Fruit fly (Drosophila melanogaster): ENCODE measurements around the gene osp.

osp gene

dm6 chr2L:14685637-14686232 is 3.4 kb downstream of the osp start:
- no peak for TF ChIP-seq CG17801 (GFP tag; optimal IDR thresholded peaks at IDR 0.05; ENCODE audit: partially characterized antibody)

- no peak for TF ChIP-seq CG17801 (GFP tag; optimal IDR thresholded peaks at IDR 0.05; ENCODE audit: partially characterized antibody)
These were observed 4.2 kb downstream of the osp start for dm6 chr2L:14684966-14685365.

DNA sequence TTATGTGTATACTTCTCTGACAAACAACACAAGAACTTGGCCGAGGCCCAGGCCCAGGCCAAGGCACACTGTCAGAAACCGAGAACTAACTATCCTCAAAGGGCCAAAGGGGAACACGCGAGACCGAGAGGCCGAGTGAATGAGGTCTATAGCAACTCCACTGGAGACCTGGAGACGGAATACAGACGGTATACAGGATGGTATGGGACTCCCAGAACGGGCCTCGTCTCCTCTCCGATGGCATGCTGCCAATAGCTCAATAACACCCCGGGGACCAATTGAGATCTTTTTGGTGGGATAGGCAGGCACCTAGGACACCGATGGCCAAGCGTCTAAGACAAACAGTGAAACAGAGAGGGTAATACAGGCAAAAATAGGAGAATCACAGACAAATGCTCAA is 5.5 kb downstream of the osp start:
- TF ChIP-seq CG17801 (GFP tag; optimal IDR thresholded peaks at IDR 0.05; ENCODE audit: partially characterized antibody): no peak

- TF ChIP-seq CG17801 (GFP tag; optimal IDR thresholded peaks at IDR 0.05; ENCODE audit: partially characterized antibody): no peak
These were observed 6.7 kb downstream of the osp start for dm6 chr2L:14682325-14682884.

dm6 chr2L:14680371-14680899 is 8.7 kb downstream of the osp start:
- TF ChIP-seq CG17801 (GFP tag; optimal IDR thresholded peaks at IDR 0.05; ENCODE audit: partially characterized antibody): no peak

DNA sequence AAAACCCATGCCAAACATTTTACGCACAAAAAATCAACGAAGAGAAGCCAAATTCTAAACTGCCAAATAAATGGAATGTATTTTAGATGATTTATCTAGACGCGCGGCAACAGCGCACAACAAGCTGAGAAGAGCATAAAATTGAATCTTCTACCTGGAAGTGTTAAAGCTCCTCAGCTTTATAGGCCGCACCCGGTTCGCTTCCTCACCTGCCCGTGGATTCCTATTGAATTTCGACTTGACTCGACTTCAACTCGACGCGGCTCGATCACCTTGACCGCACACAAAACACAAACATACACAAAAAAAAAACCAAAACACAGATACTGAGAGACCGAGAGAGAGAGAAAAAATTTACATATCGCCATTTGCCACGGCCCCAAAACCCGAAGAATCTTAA is 9.5 kb downstream of the osp start:
- no peak for TF ChIP-seq CG17801 (GFP tag; optimal IDR thresholded peaks at IDR 0.05; ENCODE audit: partially characterized antibody)

DNA sequence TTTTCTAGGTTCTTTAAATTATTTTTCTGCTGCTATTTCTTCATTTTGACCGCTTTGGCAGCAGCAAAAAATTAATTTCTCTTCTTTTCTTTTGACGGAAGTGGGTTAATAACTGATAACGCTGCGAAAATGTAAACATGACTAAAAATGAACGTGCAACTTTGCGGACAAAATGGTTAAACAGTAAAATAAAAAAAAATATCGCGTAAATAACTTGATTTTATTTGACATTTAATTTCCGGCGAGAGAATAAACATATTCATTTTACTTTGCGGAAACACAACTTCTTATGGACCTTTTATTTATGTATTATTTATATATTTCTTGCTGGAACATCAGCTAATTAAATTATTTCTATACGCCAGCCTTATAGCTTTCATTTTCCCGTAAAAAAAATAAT is 12.4 kb downstream of the osp start:
- no peak for TF ChIP-seq CG17801 (GFP tag; optimal IDR thresholded peaks at IDR 0.05; ENCODE audit: partially characterized antibody)

dm6 chr2L:14674606-14675100 is 14.5 kb downstream of the osp start:
- no peak for TF ChIP-seq CG17801 (GFP tag; optimal IDR thresholded peaks at IDR 0.05; ENCODE audit: partially characterized antibody)

DNA sequence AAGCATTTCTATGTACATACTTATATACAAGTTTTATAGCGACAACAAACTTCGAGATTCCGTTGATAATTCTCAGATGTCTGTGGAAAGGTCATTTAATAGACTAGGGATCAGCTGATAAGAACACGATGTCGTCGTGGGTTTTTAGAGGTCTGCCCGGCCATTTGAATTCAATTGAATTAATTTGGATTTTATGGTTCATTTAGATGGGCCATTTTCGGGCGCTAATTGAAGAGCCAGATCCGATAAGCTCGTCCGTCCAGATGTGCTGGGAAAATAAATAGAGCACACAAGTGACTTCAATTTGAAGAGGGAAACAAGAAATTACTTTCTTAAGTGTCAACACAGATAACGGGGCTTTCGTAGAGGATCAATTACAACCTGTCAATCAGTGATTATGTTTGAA is 15.5 kb downstream of the osp start:
- TF ChIP-seq CG17801 (GFP tag; optimal IDR thresholded peaks at IDR 0.05; ENCODE audit: partially characterized antibody): no peak

- no peak for TF ChIP-seq CG17801 (GFP tag; optimal IDR thresholded peaks at IDR 0.05; ENCODE audit: partially characterized antibody)
These were observed 20.2 kb downstream of the osp start for dm6 chr2L:14668907-14669306.

DNA sequence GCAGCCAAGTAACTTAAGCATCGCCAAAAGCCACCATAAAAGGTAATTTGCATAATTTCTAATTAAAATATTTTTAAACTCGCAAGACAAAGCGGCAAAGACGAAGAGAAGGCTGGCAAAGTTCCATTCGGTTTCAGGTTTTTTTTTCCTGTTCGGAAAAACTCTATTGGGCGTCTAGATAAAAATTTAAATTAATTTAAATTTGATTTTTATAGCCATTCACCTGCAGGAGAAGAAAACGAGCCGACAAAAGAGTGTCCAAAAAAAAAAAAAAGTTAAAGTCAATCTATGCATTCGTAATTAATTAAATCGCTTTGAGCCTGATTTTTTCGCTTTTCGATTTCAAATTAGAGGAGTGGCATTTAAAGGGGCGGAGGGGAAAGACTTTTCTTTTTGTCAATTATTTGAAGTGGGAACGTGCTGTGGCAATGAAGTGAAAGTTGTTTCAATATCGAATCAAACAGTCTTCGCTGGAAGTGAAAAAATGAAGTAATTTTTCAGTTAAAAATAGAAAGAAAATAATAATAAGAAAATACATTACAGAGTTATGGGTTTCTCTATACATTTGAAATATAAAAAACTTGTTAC is 20.8 kb downstream of the osp start:
- no peak for TF ChIP-seq CG17801 (GFP tag; optimal IDR thresholded peaks at IDR 0.05; ENCODE audit: partially characterized antibody)

dm6 chr2L:14664952-14665607 is 24.1 kb downstream of the osp start:
- no peak for TF ChIP-seq CG17801 (GFP tag; optimal IDR thresholded peaks at IDR 0.05; ENCODE audit: partially characterized antibody)

DNA sequence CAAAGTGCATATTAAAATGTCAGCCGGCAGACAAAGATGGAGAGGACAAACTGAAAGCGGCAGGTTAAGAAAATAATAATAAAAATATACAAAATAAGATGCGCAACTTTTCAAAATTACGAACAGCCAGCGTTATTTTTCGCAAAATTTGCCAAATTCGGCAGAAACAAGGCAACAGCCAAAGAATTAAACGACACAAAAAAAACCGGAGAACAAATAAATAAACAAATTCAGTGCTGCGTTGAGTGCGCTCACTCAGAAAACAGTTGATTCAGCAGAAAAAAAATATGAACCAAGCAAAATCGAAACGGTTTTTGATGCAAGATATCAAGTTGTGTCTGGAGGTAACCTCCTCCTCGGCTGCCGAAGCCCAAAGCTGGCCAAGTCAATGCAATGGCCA is 24.8 kb downstream of the osp start:
- TF ChIP-seq CG17801 (GFP tag; optimal IDR thresholded peaks at IDR 0.05; ENCODE audit: partially characterized antibody): peak; percentile 3

DNA sequence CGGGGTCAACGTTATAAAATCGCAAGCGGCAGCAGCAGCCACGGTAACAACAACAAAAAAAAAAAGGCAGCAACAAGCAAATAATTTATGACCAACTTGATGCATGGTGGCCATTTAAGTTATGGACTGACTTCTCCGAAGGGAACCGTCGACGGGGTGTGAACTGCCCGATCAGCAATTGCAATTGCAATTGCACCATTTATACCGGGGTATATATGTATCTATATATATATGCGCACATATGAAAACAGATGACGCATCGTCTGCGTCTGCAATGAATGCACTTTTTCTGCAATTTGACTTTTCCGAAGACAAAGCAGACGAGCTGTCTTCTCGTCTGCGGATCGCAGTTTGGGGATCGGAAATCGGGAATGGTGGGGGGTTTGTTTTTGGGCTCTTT is 26.0 kb downstream of the osp start:
- TF ChIP-seq CG17801 (GFP tag; optimal IDR thresholded peaks at IDR 0.05; ENCODE audit: partially characterized antibody): no peak

DNA sequence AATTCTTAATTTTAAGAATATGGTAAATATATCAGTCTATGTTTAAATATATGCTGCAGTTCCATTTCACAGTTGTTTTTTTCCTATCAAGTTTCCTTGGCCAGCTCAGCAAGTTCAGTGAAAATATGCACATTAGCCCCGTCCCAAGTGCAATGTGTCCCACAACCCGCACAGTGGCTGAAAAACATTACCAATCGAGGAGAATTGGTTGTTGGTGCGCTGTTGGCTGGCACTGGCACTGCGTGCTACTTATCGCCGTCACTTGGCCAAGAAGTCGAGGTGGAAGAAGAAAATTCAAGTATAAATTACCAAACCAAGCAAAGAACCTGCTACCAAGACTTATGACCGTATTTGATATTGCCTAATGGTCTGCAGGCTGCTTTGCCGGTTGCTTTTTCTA is 30.3 kb downstream of the osp start:
- no peak for TF ChIP-seq CG17801 (GFP tag; optimal IDR thresholded peaks at IDR 0.05; ENCODE audit: partially characterized antibody)

All from ovary, adult (tissue).